Worm (Caenorhabditis elegans) whole organism, early embryonic: ENCODE results near the gene arrd-5.

ENCODE experiments used
- B0310.2 ChIP-seq: sonication (generic microtip); optimal IDR thresholded peaks from 2 replicates; lab custom pipeline; 2016; ENCODE audit warnings: mild to moderate bottlenecking, missing genetic modification characterization, missing compliant biosample characterization
- F13C5.2 ChIP-seq: sonication (generic microtip); optimal IDR thresholded peaks from 2 replicates; lab custom pipeline; 2017; ENCODE audit warnings: mild to moderate bottlenecking, missing genetic modification characterization, inconsistent platforms, missing compliant biosample characterization
- aly-1 ChIP-seq: sonication (generic microtip); optimal IDR thresholded peaks from 2 replicates; lab custom pipeline; 2016; ENCODE audit warnings: missing genetic modification characterization, missing compliant biosample characterization
- ama-1 ChIP-seq: fragments of 150-350 bp; optimal IDR thresholded peaks from 2 replicates; lab custom pipeline; 2014
- ceh-13 ChIP-seq: fragments of 200-800 bp; sonication (Bioruptor generic); optimal IDR thresholded peaks from 2 replicates; lab custom pipeline; 2018; ENCODE audit warnings: mild to moderate bottlenecking, missing genetic modification characterization, missing compliant biosample characterization
- ceh-36 ChIP-seq: sonication (generic microtip); optimal IDR thresholded peaks from 2 replicates; lab custom pipeline; 2016; ENCODE audit warnings: missing genetic modification characterization, inconsistent platforms, missing compliant biosample characterization
- ets-7 ChIP-seq: sonication (generic microtip); optimal IDR thresholded peaks from 2 replicates; lab custom pipeline; 2016; ENCODE audit warnings: missing genotype, missing genetic modification characterization, missing compliant biosample characterization
- flt-1 ChIP-seq: fragments of 200-800 bp; sonication (Bioruptor generic); IDR thresholded peaks from 2 replicates; pipeline ENCODE4 v1.3.6; 2022; ENCODE audit warnings: missing genetic modification characterization, missing compliant biosample characterization
- hmbx-1 ChIP-seq: sonication (generic microtip); optimal IDR thresholded peaks from 2 replicates; lab custom pipeline; 2016; ENCODE audit warnings: mild to moderate bottlenecking, missing genetic modification characterization, missing compliant biosample characterization
- hmg-4 ChIP-seq: fragments of 200-800 bp; sonication (Bioruptor generic); optimal IDR thresholded peaks from 2 replicates; lab custom pipeline; 2018; ENCODE audit warnings: mild to moderate bottlenecking, missing genetic modification characterization, missing compliant biosample characterization
- hnd-1 ChIP-seq: sonication (generic microtip); optimal IDR thresholded peaks from 2 replicates; lab custom pipeline; 2016; ENCODE audit warnings: missing genetic modification characterization, missing compliant biosample characterization
- pes-1 ChIP-seq: fragments of 200-800 bp; sonication (Bioruptor generic); IDR thresholded peaks from 2 replicates; pipeline ENCODE4 v1.3.6; 2022; ENCODE audit warnings: missing genetic modification reagents, missing genetic modification characterization, missing compliant biosample characterization
- scrt-1 ChIP-seq: fragments of 200-800 bp; sonication (Bioruptor generic); IDR thresholded peaks from 2 replicates; pipeline ENCODE4 v1.3.6; 2022; ENCODE audit warnings: missing genetic modification characterization, missing compliant biosample characterization
- sea-1 ChIP-seq: fragments of 200-800 bp; sonication (Bioruptor generic); conservative IDR thresholded peaks from 2 replicates; pipeline ENCODE4 v1.3.6; 2022; ENCODE audit warnings: missing genetic modification characterization, missing compliant biosample characterization
- tbx-11 ChIP-seq: fragments of 200-800 bp; sonication (Bioruptor generic); IDR thresholded peaks from 2 replicates; pipeline ENCODE4 v1.3.6; 2022; ENCODE audit warnings: missing genetic modification characterization, missing compliant biosample characterization
- tbx-37 ChIP-seq: fragments of 200-800 bp; sonication (Bioruptor generic); conservative IDR thresholded peaks from 2 replicates; pipeline ENCODE4 v1.3.6; 2022; ENCODE audit warnings: missing genetic modification reagents, missing genetic modification characterization, missing compliant biosample characterization
- tra-4 ChIP-seq: sonication (generic microtip); optimal IDR thresholded peaks from 2 replicates; lab custom pipeline; 2017; ENCODE audit warnings: missing genetic modification characterization, missing compliant biosample characterization

arrd-5 gene

DNA sequence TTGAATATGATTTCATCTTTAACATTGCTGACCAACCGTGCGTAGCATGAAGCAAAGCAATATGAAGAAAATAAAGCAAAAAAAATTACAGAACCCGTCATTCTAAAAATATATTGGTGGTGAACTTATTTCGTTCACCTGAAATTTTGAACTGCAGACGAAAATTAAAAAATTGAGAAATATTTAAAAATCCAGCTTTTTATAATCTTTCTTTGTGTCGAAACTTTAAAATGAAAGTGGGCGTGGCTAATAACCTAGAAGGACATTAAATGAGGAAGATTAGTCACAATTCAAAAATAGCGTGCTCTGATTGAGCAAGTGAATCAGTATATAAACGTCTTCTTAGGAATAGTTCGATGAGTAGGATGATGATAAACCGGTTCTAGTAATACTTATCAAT lies 14.5 kb downstream of the arrd-5 start, which contains the start of gene old-2:
Gene old-2, minus strand, starts transcription at position 101 of the 400 bp plus-strand sequence.
- TF ChIP-seq tra-4 (tag; lab: Kevin White, UChicago) (no peak), tbx-11 (GFP tag; lab: Robert Waterston, UW) (no peak), hnd-1 (tag; lab: Kevin White, UChicago) (no peak), tbx-37 (GFP tag; lab: Robert Waterston, UW) (no peak)

DNA sequence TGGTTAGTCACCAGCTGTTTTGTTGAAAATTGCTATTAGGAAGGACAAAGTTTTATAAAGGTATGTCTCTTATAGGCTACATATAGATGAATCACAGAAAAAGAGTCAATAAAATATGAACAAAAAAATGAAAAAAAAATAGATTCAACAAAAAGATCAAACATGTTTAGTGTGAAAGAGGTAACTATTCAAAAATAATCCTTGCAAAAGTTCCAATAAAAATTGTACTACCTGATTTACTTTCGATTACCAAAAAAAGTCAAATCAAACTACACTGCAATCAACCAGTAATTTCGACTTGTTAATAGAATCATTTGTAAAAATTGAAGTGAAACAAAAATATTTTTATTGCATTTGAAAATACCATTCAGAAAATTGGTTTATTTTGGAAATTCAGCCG lies 15.9 kb downstream of the arrd-5 start, which contains the start of gene ZK938.10:
Gene ZK938.10, minus strand, starts transcription at position 101 of the 400 bp plus-strand sequence.
- TF ChIP-seq hmbx-1 (tag; lab: Kevin White, UChicago), result no peak
- TF ChIP-seq ama-1 (lab: Kevin White, UChicago), result no peak
- no peak for TF ChIP-seq tbx-11 (GFP tag; lab: Robert Waterston, UW)
- no peak for TF ChIP-seq B0310.2
- TF ChIP-seq ceh-13 (GFP tag; lab: Kevin White, UChicago), result no peak
- TF ChIP-seq hmg-4 (GFP tag; lab: Kevin White, UChicago), result no peak
- no peak for TF ChIP-seq aly-1
- TF ChIP-seq tbx-37 (GFP tag; lab: Robert Waterston, UW), result no peak
- TF ChIP-seq ets-7 (tag; lab: Kevin White, UChicago), result no peak
- TF ChIP-seq hnd-1 (tag; lab: Kevin White, UChicago), result no peak
- no peak for TF ChIP-seq sea-1 (GFP tag; lab: Robert Waterston, UW)
- no peak for TF ChIP-seq flt-1
- TF ChIP-seq F13C5.2 (tag; lab: Kevin White, UChicago), result no peak
- TF ChIP-seq tra-4 (tag; lab: Kevin White, UChicago), result no peak

DNA sequence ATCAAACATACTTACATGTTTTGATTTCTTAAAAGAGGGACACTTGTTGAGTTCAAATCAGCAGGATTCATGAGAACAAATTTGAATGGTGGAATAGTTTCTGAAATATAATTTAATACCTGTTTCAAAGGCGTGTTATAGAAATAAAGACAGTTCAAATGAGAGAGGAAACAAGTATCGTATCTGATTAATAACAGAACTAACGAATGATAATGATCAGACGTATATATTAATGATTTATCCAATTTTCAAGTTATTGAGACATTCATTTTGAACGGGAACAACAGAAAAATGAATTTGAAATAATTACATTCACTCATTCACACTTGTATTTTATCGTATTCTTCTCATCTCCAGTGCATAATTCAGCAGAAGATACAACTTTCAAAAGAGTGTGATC lies 20.6 kb downstream of the arrd-5 start, which contains the start of gene chil-4:
Gene chil-4, minus strand, starts transcription at position 101 of the 400 bp plus-strand sequence.
- TF ChIP-seq hmbx-1 (tag; lab: Kevin White, UChicago), result no peak
- TF ChIP-seq tra-4 (tag; lab: Kevin White, UChicago), result no peak
- no peak for TF ChIP-seq flt-1
- TF ChIP-seq sea-1 (GFP tag; lab: Robert Waterston, UW), result no peak
- no peak for TF ChIP-seq tbx-37 (GFP tag; lab: Robert Waterston, UW)

DNA sequence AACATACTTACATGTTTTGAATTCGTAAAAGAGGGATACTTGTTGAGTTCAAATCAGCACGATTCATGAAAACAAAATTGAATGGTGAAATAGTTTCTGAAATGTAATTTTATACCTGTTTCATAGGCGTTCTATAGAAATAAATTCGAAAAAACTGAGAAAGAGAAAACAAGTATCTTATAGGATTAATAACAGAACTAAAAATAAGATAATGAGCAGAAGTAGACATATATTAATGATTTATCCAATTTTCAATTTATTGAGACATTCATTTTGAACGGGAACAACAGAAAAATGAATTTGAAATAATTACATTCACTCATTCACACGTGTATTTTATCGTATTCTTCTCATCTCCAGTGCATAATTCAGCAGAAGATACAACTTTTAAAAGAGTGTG lies 22.8 kb downstream of the arrd-5 start, which contains the start of gene chil-6:
Gene chil-6, minus strand, starts transcription at position 101 of the 400 bp plus-strand sequence.
- TF ChIP-seq tra-4 (tag; lab: Kevin White, UChicago) (no peak), ceh-36 (tag; lab: Kevin White, UChicago) (no peak), F13C5.2 (tag; lab: Kevin White, UChicago) (no peak), B0310.2 (no peak), pes-1 (GFP tag; lab: Robert Waterston, UW) (no peak), ets-7 (tag; lab: Kevin White, UChicago) (no peak), aly-1 (no peak), hmbx-1 (tag; lab: Kevin White, UChicago) (no peak), flt-1 (no peak), scrt-1 (GFP tag; lab: Robert Waterston, UW) (no peak), sea-1 (GFP tag; lab: Robert Waterston, UW) (no peak), ceh-13 (GFP tag; lab: Kevin White, UChicago) (no peak), tbx-11 (GFP tag; lab: Robert Waterston, UW) (no peak), hnd-1 (tag; lab: Kevin White, UChicago) (no peak), hmg-4 (GFP tag; lab: Kevin White, UChicago) (no peak), ama-1 (lab: Kevin White, UChicago) (no peak), tbx-37 (GFP tag; lab: Robert Waterston, UW) (no peak)

DNA sequence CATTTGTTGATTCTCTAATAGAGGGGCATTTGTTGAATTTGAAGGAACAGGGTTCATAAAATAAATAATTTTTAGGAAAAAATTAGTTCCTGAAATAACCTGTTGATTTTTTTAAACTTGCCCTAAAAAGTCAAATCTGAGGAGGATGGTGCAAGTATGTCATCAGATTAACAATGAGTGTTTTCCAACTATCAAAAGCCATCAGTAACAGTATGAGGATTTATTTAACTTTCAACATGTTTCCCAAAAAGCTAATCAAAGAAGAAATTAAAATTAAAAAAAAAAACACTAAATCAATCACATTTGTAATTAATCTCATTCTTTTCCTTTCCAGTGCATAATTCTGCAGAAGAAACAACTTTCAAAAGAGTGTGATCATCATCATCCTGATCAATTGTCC lies 24.6 kb downstream of the arrd-5 start, which contains the start of gene chil-5:
Gene chil-5, minus strand, starts transcription at position 101 of the 400 bp plus-strand sequence.
- no peak for TF ChIP-seq aly-1
- no peak for TF ChIP-seq hmbx-1 (tag; lab: Kevin White, UChicago)
- no peak for TF ChIP-seq ets-7 (tag; lab: Kevin White, UChicago)
- TF ChIP-seq ama-1 (lab: Kevin White, UChicago), result no peak
- no peak for TF ChIP-seq pes-1 (GFP tag; lab: Robert Waterston, UW)
- no peak for TF ChIP-seq tbx-11 (GFP tag; lab: Robert Waterston, UW)
- TF ChIP-seq sea-1 (GFP tag; lab: Robert Waterston, UW), result no peak
- no peak for TF ChIP-seq hmg-4 (GFP tag; lab: Kevin White, UChicago)
- TF ChIP-seq flt-1, result no peak
- TF ChIP-seq tra-4 (tag; lab: Kevin White, UChicago), result no peak
- TF ChIP-seq ceh-13 (GFP tag; lab: Kevin White, UChicago), result no peak
- TF ChIP-seq B0310.2, result no peak
- no peak for TF ChIP-seq ceh-36 (tag; lab: Kevin White, UChicago)
- no peak for TF ChIP-seq scrt-1 (GFP tag; lab: Robert Waterston, UW)
- no peak for TF ChIP-seq F13C5.2 (tag; lab: Kevin White, UChicago)
- no peak for TF ChIP-seq tbx-37 (GFP tag; lab: Robert Waterston, UW)

DNA sequence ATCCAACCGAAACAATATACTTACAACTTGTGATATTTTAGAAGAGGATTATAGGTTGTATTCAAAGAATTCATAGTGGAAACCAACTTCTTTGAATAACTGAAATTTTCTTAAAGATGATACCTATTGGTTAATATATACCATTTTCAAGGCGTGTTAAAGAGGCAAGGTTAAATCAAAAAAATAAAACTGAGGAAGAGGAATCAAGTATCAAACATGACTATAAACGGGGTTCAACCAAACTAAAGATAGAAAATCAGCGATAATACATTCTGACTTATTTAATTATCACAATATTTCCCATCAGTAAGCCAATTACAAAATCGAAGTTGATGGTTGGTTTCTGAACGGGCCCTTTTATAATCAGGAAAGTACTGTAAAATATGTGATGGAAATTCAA lies 26.4 kb downstream of the arrd-5 start, which contains the start of gene chil-3:
Gene chil-3, minus strand, starts transcription at position 101 of the 400 bp plus-strand sequence.
- TF ChIP-seq tra-4 (tag; lab: Kevin White, UChicago), result no peak
- TF ChIP-seq F13C5.2 (tag; lab: Kevin White, UChicago), result no peak
- TF ChIP-seq scrt-1 (GFP tag; lab: Robert Waterston, UW), result no peak
- TF ChIP-seq B0310.2, result no peak
- no peak for TF ChIP-seq ceh-13 (GFP tag; lab: Kevin White, UChicago)
- TF ChIP-seq pes-1 (GFP tag; lab: Robert Waterston, UW), result no peak
- no peak for TF ChIP-seq ama-1 (lab: Kevin White, UChicago)
- TF ChIP-seq hmbx-1 (tag; lab: Kevin White, UChicago), result no peak
- TF ChIP-seq hnd-1 (tag; lab: Kevin White, UChicago), result no peak
- no peak for TF ChIP-seq flt-1
- TF ChIP-seq hmg-4 (GFP tag; lab: Kevin White, UChicago), result no peak
- TF ChIP-seq tbx-11 (GFP tag; lab: Robert Waterston, UW), result no peak
- no peak for TF ChIP-seq ceh-36 (tag; lab: Kevin White, UChicago)
- TF ChIP-seq sea-1 (GFP tag; lab: Robert Waterston, UW), result no peak
- no peak for TF ChIP-seq aly-1
- no peak for TF ChIP-seq ets-7 (tag; lab: Kevin White, UChicago)
- TF ChIP-seq tbx-37 (GFP tag; lab: Robert Waterston, UW), result no peak
